Fruit fly (Drosophila melanogaster) whole organism, embryonic: ENCODE results near the gene CG7557.

Experiments used
- Asciz ChIP-seq: fragments of 200-800 bp; sonication (Bioruptor generic); optimal IDR thresholded peaks from 2 replicates; lab custom pipeline; 2017; ENCODE audit warnings: missing biosample characterization, mild to moderate bottlenecking, missing genetic modification characterization, missing genetic modification reagents
- Blimp-1 ChIP-seq: fragments of 200-800 bp; sonication (Bioruptor generic); optimal IDR thresholded peaks from 3 replicates; lab custom pipeline; 2018; ENCODE audit warnings: missing biosample characterization, missing genetic modification characterization, mild to moderate bottlenecking, moderate library complexity, missing genetic modification reagents
- CG10979 ChIP-seq: fragments of 200-800 bp; sonication (Bioruptor generic); optimal IDR thresholded peaks from 2 replicates; lab custom pipeline; 2018; ENCODE audit warnings: missing biosample characterization, mild to moderate bottlenecking, missing genetic modification characterization, moderate library complexity
- CG12104 ChIP-seq: fragments of 200-800 bp; sonication (Bioruptor generic); optimal IDR thresholded peaks from 3 replicates; lab custom pipeline; 2016; ENCODE audit warnings: missing biosample characterization, missing genetic modification characterization
- CG1233 ChIP-seq: fragments of 200-800 bp; sonication (Bioruptor generic); optimal IDR thresholded peaks from 4 replicates; lab custom pipeline; 2018; ENCODE audit warnings: missing biosample characterization, mild to moderate bottlenecking, missing genetic modification characterization
- CG12391 ChIP-seq: fragments of 200-800 bp; sonication (Bioruptor generic); optimal IDR thresholded peaks from 3 replicates; lab custom pipeline; 2018; ENCODE audit warnings: missing biosample characterization, mild to moderate bottlenecking, missing genetic modification characterization, moderate library complexity
- CG13624 ChIP-seq: fragments of 200-800 bp; sonication (Bioruptor generic); optimal IDR thresholded peaks from 2 replicates; lab custom pipeline; 2016; ENCODE audit warnings: missing biosample characterization, missing genetic modification characterization
- CG15011 ChIP-seq: fragments of 200-800 bp; sonication (Bioruptor generic); optimal IDR thresholded peaks from 3 replicates; lab custom pipeline; 2018; ENCODE audit warnings: missing biosample characterization, mild to moderate bottlenecking, missing genetic modification characterization
- CG1602 ChIP-seq: fragments of 200-800 bp; sonication (Bioruptor generic); optimal IDR thresholded peaks from 3 replicates; lab custom pipeline; 2016; ENCODE audit warnings: missing biosample characterization, missing genetic modification characterization
- CG18262 ChIP-seq: fragments of 200-800 bp; optimal IDR thresholded peaks from 3 replicates; lab custom pipeline; 2019; ENCODE audit warnings: missing biosample characterization, mild to moderate bottlenecking, missing genetic modification characterization, moderate library complexity
- CG18599 ChIP-seq: fragments of 200-800 bp; sonication (Bioruptor generic); optimal IDR thresholded peaks from 3 replicates; lab custom pipeline; 2017; ENCODE audit warnings: missing biosample characterization, missing genetic modification characterization, mild to moderate bottlenecking, moderate library complexity, missing genetic modification reagents
- CG2199 ChIP-seq: fragments of 200-800 bp; sonication (Bioruptor generic); IDR thresholded peaks from 3 replicates; pipeline ENCODE4 v1.3.6; 2022; ENCODE audit warnings: missing biosample characterization, missing genetic modification characterization
- CG2712 ChIP-seq: fragments of 200-800 bp; optimal IDR thresholded peaks from 3 replicates; lab custom pipeline; 2019; ENCODE audit warnings: missing biosample characterization, mild to moderate bottlenecking, missing genetic modification characterization, moderate library complexity
- CG31441 ChIP-seq: fragments of 200-800 bp; sonication (Bioruptor generic); IDR thresholded peaks from 2 replicates; pipeline ENCODE4 v1.3.6; 2022; ENCODE audit warnings: missing biosample characterization, missing genetic modification characterization
- CG3995 ChIP-seq: fragments of 200-800 bp; sonication (Bioruptor generic); optimal IDR thresholded peaks from 3 replicates; lab custom pipeline; 2016; ENCODE audit warnings: missing biosample characterization, missing genetic modification characterization
- CG7556 ChIP-seq: fragments of 200-800 bp; sonication (Bioruptor generic); optimal IDR thresholded peaks from 2 replicates; lab custom pipeline; 2017; ENCODE audit warnings: missing biosample characterization, mild to moderate bottlenecking, missing genetic modification characterization
- CG7839 ChIP-seq: fragments of 200-800 bp; sonication (Bioruptor generic); optimal IDR thresholded peaks from 3 replicates; lab custom pipeline; 2018; ENCODE audit warnings: missing biosample characterization, mild to moderate bottlenecking, missing genetic modification characterization, moderate library complexity
- CG8388 ChIP-seq: fragments of 200-800 bp; sonication (Bioruptor generic); optimal IDR thresholded peaks from 2 replicates; lab custom pipeline; 2019; ENCODE audit warnings: missing biosample characterization, mild to moderate bottlenecking, missing genetic modification characterization, moderate library complexity
- CG9215 ChIP-seq: fragments of 200-800 bp; sonication (Bioruptor generic); IDR thresholded peaks from 2 replicates; pipeline ENCODE4 v1.3.6; 2022; ENCODE audit warnings: missing biosample characterization, missing genetic modification characterization
- CG9727 ChIP-seq: fragments of 200-800 bp; sonication (Bioruptor generic); optimal IDR thresholded peaks from 3 replicates; lab custom pipeline; 2017; ENCODE audit warnings: missing biosample characterization, mild to moderate bottlenecking, missing genetic modification characterization
- D19B ChIP-seq: fragments of 200-800 bp; sonication (Bioruptor generic); optimal IDR thresholded peaks from 2 replicates; lab custom pipeline; 2017; ENCODE audit warnings: missing biosample characterization, mild to moderate bottlenecking, missing genetic modification characterization
- Ets97D ChIP-seq: fragments of 200-800 bp; sonication (Bioruptor generic); optimal IDR thresholded peaks from 3 replicates; lab custom pipeline; 2016; ENCODE audit warnings: missing biosample characterization, missing genetic modification characterization
- Hr51 ChIP-seq, 2 experiments: fragments of 200-800 bp; sonication (Bioruptor generic); optimal IDR thresholded peaks; 2 replicates in 1 of 2; 3 replicates in 1 of 2; lab custom pipeline; 2016 to 2018; ENCODE audit warnings: missing biosample characterization in 2 of 2, missing genetic modification characterization in 2 of 2, mild to moderate bottlenecking in 1 of 2, moderate library complexity in 1 of 2
- Jarid2 ChIP-seq: fragments of 200-800 bp; sonication (Bioruptor generic); optimal IDR thresholded peaks from 3 replicates; lab custom pipeline; 2017; ENCODE audit warnings: mild to moderate bottlenecking, missing biosample characterization, missing genetic modification reagents, missing genetic modification characterization
- Med ChIP-seq: fragments of 200-800 bp; sonication (Bioruptor generic); peaks from one replicate; lab custom pipeline; 2016; ENCODE audit warnings: missing biosample characterization, missing genetic modification characterization, mild to moderate bottlenecking, inconsistent platforms, moderate library complexity
- Pdp1 ChIP-seq, 2 experiments: fragments of 200-800 bp; sonication (Bioruptor generic); optimal IDR thresholded peaks; 3 replicates each; lab custom pipeline; 2016; ENCODE audit warnings: missing biosample characterization in 2 of 2, missing genetic modification characterization in 2 of 2, mild to moderate bottlenecking in 1 of 2, moderate library complexity in 1 of 2
- Ptx1 ChIP-seq: fragments of 200-800 bp; sonication (Bioruptor generic); IDR thresholded peaks from 2 replicates; pipeline ENCODE4 v1.3.6; 2022; ENCODE audit warnings: missing biosample characterization, missing genetic modification characterization
- Xrp1 ChIP-seq: fragments of 200-800 bp; sonication (Bioruptor generic); IDR thresholded peaks from 2 replicates; pipeline ENCODE4 v1.3.6; 2022; ENCODE audit warnings: missing biosample characterization, missing genetic modification characterization
- cas ChIP-seq: fragments of 200-800 bp; sonication (Bioruptor generic); IDR thresholded peaks from 2 replicates; pipeline ENCODE4 v1.3.6; 2022; ENCODE audit warnings: missing biosample characterization, missing genetic modification characterization
- chinmo ChIP-seq: fragments of 200-800 bp; sonication (Bioruptor generic); IDR thresholded peaks from 4 replicates; pipeline ENCODE4 v1.3.6; 2022; ENCODE audit warnings: missing biosample characterization, missing genetic modification characterization; ENCODE audit not compliant: partially characterized antibody
- chm ChIP-seq: fragments of 200-800 bp; sonication (Bioruptor generic); IDR thresholded peaks from 2 replicates; pipeline ENCODE4 v1.3.6; 2022; ENCODE audit warnings: missing biosample characterization, missing genetic modification characterization
- crol ChIP-seq: fragments of 200-800 bp; sonication (Bioruptor generic); IDR thresholded peaks from 2 replicates; pipeline ENCODE4 v1.3.6; 2022; ENCODE audit warnings: missing biosample characterization, missing genetic modification characterization
- dmrt99B ChIP-seq: fragments of 200-800 bp; sonication (Bioruptor generic); optimal IDR thresholded peaks from 2 replicates; lab custom pipeline; 2018; ENCODE audit warnings: missing biosample characterization, mild to moderate bottlenecking, missing genetic modification characterization, moderate library complexity
- ewg ChIP-seq: fragments of 200-800 bp; sonication (Bioruptor generic); optimal IDR thresholded peaks from 3 replicates; lab custom pipeline; 2017; ENCODE audit warnings: mild to moderate bottlenecking, missing biosample characterization, missing genetic modification reagents, missing genetic modification characterization
- fu2 ChIP-seq: fragments of 200-800 bp; sonication (Bioruptor generic); optimal IDR thresholded peaks from 2 replicates; lab custom pipeline; 2016; ENCODE audit warnings: missing biosample characterization, missing genetic modification characterization
- gem ChIP-seq: fragments of 200-800 bp; sonication (Bioruptor generic); optimal IDR thresholded peaks from 2 replicates; lab custom pipeline; 2019; ENCODE audit warnings: missing biosample characterization, mild to moderate bottlenecking, missing genetic modification characterization, moderate library complexity
- grau ChIP-seq: fragments of 200-800 bp; optimal IDR thresholded peaks from 3 replicates; lab custom pipeline; 2019; ENCODE audit warnings: missing biosample characterization, mild to moderate bottlenecking, missing genetic modification characterization, moderate library complexity
- hkb ChIP-seq, 2 experiments: fragments of 200-800 bp in 1 of 2; fragments of >200 bp in 1 of 2; sonication (Bioruptor generic) in 1 of 2; IDR thresholded peaks in 1 of 2; optimal IDR thresholded peaks in 1 of 2; 2 replicates each; pipeline versions ENCODE4 v1.3.6 to Lab custom; 2017 to 2022; ENCODE audit warnings: missing biosample characterization in 1 of 2, missing genetic modification characterization in 1 of 2
- kay ChIP-seq: fragments of 200-800 bp; sonication (Bioruptor generic); optimal IDR thresholded peaks from 2 replicates; lab custom pipeline; 2016; ENCODE audit warnings: missing biosample characterization, missing genetic modification characterization
- kni ChIP-seq: fragments of 200-800 bp; sonication (Bioruptor generic); optimal IDR thresholded peaks from 3 replicates; lab custom pipeline; 2017; ENCODE audit warnings: mild to moderate bottlenecking, missing biosample characterization, missing genetic modification reagents, missing genetic modification characterization
- lola ChIP-seq, 3 experiments: fragments of >200 bp in 2 of 3; fragments of 200-800 bp in 1 of 3; sonication (Bioruptor generic) in 1 of 3; optimal IDR thresholded peaks; 2 replicates each; lab custom pipeline; 2017 to 2019; ENCODE audit warnings: missing biosample characterization in 3 of 3, missing genetic modification characterization in 3 of 3, mild to moderate bottlenecking in 1 of 3, moderate library complexity in 1 of 3
- nmo ChIP-seq: fragments of 200-800 bp; sonication (Bioruptor generic); optimal IDR thresholded peaks from 2 replicates; lab custom pipeline; 2018; ENCODE audit warnings: missing biosample characterization, mild to moderate bottlenecking, missing genetic modification characterization, moderate library complexity
- rib ChIP-seq: fragments of 200-800 bp; sonication (Bioruptor generic); IDR thresholded peaks from 2 replicates; pipeline ENCODE4 v1.3.6; 2022; ENCODE audit warnings: missing biosample characterization, missing genetic modification characterization
- row ChIP-seq: fragments of 200-800 bp; sonication (Bioruptor generic); IDR thresholded peaks from 3 replicates; pipeline ENCODE4 v1.3.6; 2022; ENCODE audit warnings: missing biosample characterization, missing genetic modification characterization
- schlank ChIP-seq: fragments of 200-800 bp; sonication (Bioruptor generic); optimal IDR thresholded peaks from 2 replicates; lab custom pipeline; 2018; ENCODE audit warnings: missing biosample characterization, mild to moderate bottlenecking, missing genetic modification characterization
- sqz ChIP-seq: fragments of 200-800 bp; sonication (Bioruptor generic); optimal IDR thresholded peaks from 3 replicates; lab custom pipeline; 2018; ENCODE audit warnings: missing biosample characterization, mild to moderate bottlenecking, missing genetic modification characterization
- unc-4 ChIP-seq: fragments of 200-800 bp; sonication (Bioruptor generic); IDR thresholded peaks from 2 replicates; pipeline ENCODE4 v1.3.6; 2022; ENCODE audit warnings: missing biosample characterization, missing genetic modification characterization; ENCODE audit not compliant: partially characterized antibody
- vvl ChIP-seq: fragments of 200-800 bp; sonication (Bioruptor generic); IDR thresholded peaks from 2 replicates; pipeline ENCODE4 v1.3.6; 2022; ENCODE audit warnings: missing biosample characterization, missing genetic modification characterization

Gene CG7557

DNA sequence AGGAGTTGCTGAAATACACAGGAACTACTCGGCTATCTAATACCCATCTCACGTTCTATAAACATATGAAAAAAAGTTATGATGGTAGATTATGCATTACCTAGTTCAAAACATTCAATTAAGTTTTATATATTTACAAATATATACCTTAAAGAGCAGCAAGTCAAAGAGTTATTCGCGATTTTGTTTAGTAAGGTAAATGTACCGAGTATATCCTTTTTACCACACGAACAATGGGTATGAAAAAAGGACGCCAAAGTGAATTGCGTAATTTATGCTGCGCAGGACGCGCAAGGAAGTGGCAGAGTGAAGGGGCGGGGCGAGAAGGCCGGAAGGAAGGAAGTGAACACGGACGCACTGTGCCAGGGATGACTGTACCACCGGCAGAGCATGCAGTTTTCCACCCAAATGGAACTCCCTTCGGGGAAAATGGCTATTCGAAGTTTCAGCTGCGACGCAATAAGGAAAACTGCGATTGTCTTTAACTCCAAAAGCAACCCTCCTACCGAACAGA lies 44.2 kb upstream of the CG7557 start:
- peak; percentile 54 for TF ChIP-seq CG13624 (GFP tag; lab: Kevin White, UChicago)
- no peak for TF ChIP-seq lola (GFP tag; optimal IDR thresholded peaks at IDR 0.05; lab: Kevin White, UChicago)
- TF ChIP-seq CG2199 (GFP tag; lab: Robert Waterston, UW), result no peak
- peak; percentile 73 for TF ChIP-seq grau
- TF ChIP-seq chinmo (GFP tag; lab: Robert Waterston, UW), result peak; percentile 73; the same call in 1 of the 4 replicates
- TF ChIP-seq Med (GFP tag; lab: Kevin White, UChicago), result peak; percentile 64
- TF ChIP-seq Ets97D (GFP tag; lab: Kevin White, UChicago), result no peak
- peak; percentile 15 for TF ChIP-seq kay (GFP tag; lab: Kevin White, UChicago)
- peak; percentile 1 for TF ChIP-seq CG9727 (GFP tag; lab: Kevin White, UChicago)
- no peak for TF ChIP-seq rib (GFP tag; lab: Robert Waterston, UW)
- TF ChIP-seq CG18262 (tag; lab: Kevin White, UChicago), result peak; percentile 18
- TF ChIP-seq sqz (GFP tag; lab: Kevin White, UChicago), result peak; percentile 91
- no peak for TF ChIP-seq CG18599 (GFP tag; lab: Kevin White, UChicago)
- TF ChIP-seq dmrt99B, result peak; percentile 55
- peak; percentile 51 for TF ChIP-seq nmo
- peak; percentile 61 for TF ChIP-seq crol
- TF ChIP-seq Hr51 (GFP tag; optimal IDR thresholded peaks at IDR 0.05; lab: Kevin White, UChicago), result peak in 1 of 2 experiments; percentile 22
- peak; percentile 84 for TF ChIP-seq D19B (GFP tag; lab: Kevin White, UChicago)
- peak; percentile 15 for TF ChIP-seq CG8388 (GFP tag; lab: Kevin White, UChicago)
- TF ChIP-seq CG12104 (GFP tag; lab: Kevin White, UChicago), result no peak
- TF ChIP-seq CG3995 (GFP tag; lab: Kevin White, UChicago), result no peak
- TF ChIP-seq ewg (GFP tag; lab: Kevin White, UChicago), result peak; percentile 25
- TF ChIP-seq CG1602 (GFP tag; lab: Kevin White, UChicago), result no peak
- peak; percentile 10 for TF ChIP-seq CG12391
- TF ChIP-seq CG9215 (GFP tag; lab: Robert Waterston, UW), result 0 out of 2 replicates have a peak, but pooled peaks have one; percentile 4
- TF ChIP-seq Asciz (GFP tag; lab: Kevin White, UChicago), result peak; percentile 2
- TF ChIP-seq Ptx1 (GFP tag; lab: Robert Waterston, UW), result peak; percentile 44
- TF ChIP-seq fu2, result no peak
- no peak for TF ChIP-seq Jarid2 (GFP tag; lab: Kevin White, UChicago)
- peak; percentile 4 for TF ChIP-seq CG7556 (GFP tag; lab: Kevin White, UChicago)
- 0 out of 2 replicates have a peak, but pooled peaks have one; percentile 26 for TF ChIP-seq cas
- TF ChIP-seq CG31441 (GFP tag; lab: Robert Waterston, UW), result 0 out of 2 replicates have a peak, but pooled peaks have one; percentile 12
- no peak for TF ChIP-seq hkb (optimal IDR thresholded peaks at IDR 0.05; lab: Kevin White, UChicago)
- TF ChIP-seq hkb (GFP tag; IDR thresholded peaks at IDR 0.05; lab: Robert Waterston, UW), result peak; percentile 53; the same call in 1 of the 2 replicates
- TF ChIP-seq Blimp-1 (GFP tag; lab: Kevin White, UChicago), result peak; percentile 27
- TF ChIP-seq Pdp1 (GFP tag; optimal IDR thresholded peaks at IDR 0.05; lab: Kevin White, UChicago), result peak in 1 of 2 experiments; percentile 48
- TF ChIP-seq CG10979 (tag; lab: Kevin White, UChicago), result peak; percentile 31
- peak; percentile 20; the same call in 1 of the 2 replicates for TF ChIP-seq chm (GFP tag; lab: Robert Waterston, UW)
- TF ChIP-seq CG15011 (GFP tag; lab: Kevin White, UChicago), result peak; percentile 48
- peak; percentile 3 for TF ChIP-seq kni (GFP tag; lab: Kevin White, UChicago)
- peak; percentile 9 for TF ChIP-seq CG2712 (tag; lab: Kevin White, UChicago)
- peak; percentile 42 for TF ChIP-seq gem
- no peak for TF ChIP-seq CG1233 (GFP tag; lab: Kevin White, UChicago)
- TF ChIP-seq row, result peak; percentile 72; the same call in 2 of the 3 replicates
- TF ChIP-seq unc-4 (GFP tag; lab: Robert Waterston, UW), result no peak
- TF ChIP-seq schlank (tag; lab: Kevin White, UChicago), result no peak
- peak; percentile 47; the same call in 1 of the 2 replicates for TF ChIP-seq Xrp1 (GFP tag; lab: Robert Waterston, UW)
- TF ChIP-seq vvl (GFP tag; lab: Robert Waterston, UW), result peak; percentile 45; the same call in 1 of the 2 replicates
- peak; percentile 54 for TF ChIP-seq CG7839 (tag; lab: Kevin White, UChicago)
